Comparison of ENCODE assay signal across 5 worm cellular contexts in genomic region chrV:15890115-15890514, ce11.
TF ChIP-seq lines count a peak whose summit lies in the region.

No protein-coding gene starts in this region.

TF ChIP-seq in whole organism, L1 larva, 84 proteins besides CTCF, POLR2A, EP300 and RAD21:
- TF ChIP-seq irx-1 (tag; optimal IDR thresholded peaks at IDR 0.05; lab: Kevin White, UChicago) = no peak
- TF ChIP-seq elt-2 (tag; optimal IDR thresholded peaks at IDR 0.05; lab: Kevin White, UChicago) = peak; percentile 57

TF ChIP-seq in whole organism, L2 larva, 48 proteins besides CTCF, POLR2A, EP300 and RAD21:
- TF ChIP-seq fos-1 (tag; optimal IDR thresholded peaks at IDR 0.05; lab: Kevin White, UChicago) (peak; percentile 88), elt-3 (tag; optimal IDR thresholded peaks at IDR 0.05; lab: Kevin White, UChicago) (no peak), dmd-4 (tag; optimal IDR thresholded peaks at IDR 0.05; lab: Kevin White, UChicago) (no peak), nhr-25 (tag; optimal IDR thresholded peaks at IDR 0.05; lab: Kevin White, UChicago) (no peak), nhr-237 (tag; optimal IDR thresholded peaks at IDR 0.05; lab: Kevin White, UChicago) (no peak)

TF ChIP-seq in whole organism, L3 larva, 47 proteins besides CTCF, POLR2A, EP300 and RAD21:
- TF ChIP-seq pha-4 (tag; optimal IDR thresholded peaks at IDR 0.05; lab: Kevin White, UChicago) (peak; percentile 51), pqm-1 (tag; optimal IDR thresholded peaks at IDR 0.05; lab: Kevin White, UChicago) (peak; percentile 57), elt-2 (tag; optimal IDR thresholded peaks at IDR 0.05; lab: Kevin White, UChicago) (peak; percentile 72), mml-1 (tag; optimal IDR thresholded peaks at IDR 0.05; lab: Kevin White, UChicago) (no peak)

TF ChIP-seq in whole organism, L4 larva, 104 proteins besides CTCF, POLR2A, EP300 and RAD21:
- TF ChIP-seq daf-8 (GFP tag; IDR thresholded peaks at IDR 0.05; lab: Robert Waterston, UW) (no peak), daf-16 (GFP tag; optimal IDR thresholded peaks at IDR 0.05; lab: Kevin White, UChicago) (no peak), daf-16 (tag; optimal IDR thresholded peaks at IDR 0.05; lab: Kevin White, UChicago) (peak; percentile 78), nhr-28 (tag; optimal IDR thresholded peaks at IDR 0.05; lab: Kevin White, UChicago) (peak; percentile 60), sdz-12 (GFP tag; optimal IDR thresholded peaks at IDR 0.05; lab: Kevin White, UChicago) (no peak), hlh-11 (tag; optimal IDR thresholded peaks at IDR 0.05; lab: Kevin White, UChicago) (peak; percentile 18), nhr-77 (tag; optimal IDR thresholded peaks at IDR 0.05; lab: Kevin White, UChicago) (no peak), lim-7 (GFP tag; IDR thresholded peaks at IDR 0.05; lab: Robert Waterston, UW) (no peak), dmd-6 (GFP tag; IDR thresholded peaks at IDR 0.05; lab: Robert Waterston, UW) (peak; percentile 35; the same call in 1 of the 2 replicates), zip-11 (GFP tag; IDR thresholded peaks at IDR 0.05; lab: Robert Waterston, UW) (no peak), lin-1 (GFP tag; IDR thresholded peaks at IDR 0.05; lab: Robert Waterston, UW) (no peak), R02D3.7 (tag; optimal IDR thresholded peaks at IDR 0.05; lab: Kevin White, UChicago) (no peak)

TF ChIP-seq in whole organism, young adult, 124 proteins besides CTCF, POLR2A, EP300 and RAD21:
- TF ChIP-seq unc-62 (GFP tag; optimal IDR thresholded peaks at IDR 0.05; lab: Kevin White, UChicago) (no peak), F22D6.2 (tag; optimal IDR thresholded peaks at IDR 0.05; lab: Kevin White, UChicago) (no peak), ztf-22 (GFP tag; optimal IDR thresholded peaks at IDR 0.05; lab: Kevin White, UChicago) (no peak), tbp1 (GFP tag; optimal IDR thresholded peaks at IDR 0.05; lab: Kevin White, UChicago) (no peak), fkh-3 (tag; optimal IDR thresholded peaks at IDR 0.05; lab: Kevin White, UChicago) (no peak), ccch-3 (GFP tag; optimal IDR thresholded peaks at IDR 0.05; lab: Kevin White, UChicago) (no peak), madf-10 (tag; optimal IDR thresholded peaks at IDR 0.05; lab: Kevin White, UChicago) (no peak), F49E8.2 (tag; optimal IDR thresholded peaks at IDR 0.05; lab: Kevin White, UChicago; ENCODE audit: insufficient read depth) (no peak), lir-1 (GFP tag; conservative IDR thresholded peaks at IDR 0.05; lab: Robert Waterston, UW) (no peak), cebp-1 (GFP tag; IDR thresholded peaks at IDR 0.05; lab: Robert Waterston, UW) (no peak), cebp-1 (tag; optimal IDR thresholded peaks at IDR 0.05; lab: Kevin White, UChicago) (peak; percentile 28), attf-6 (GFP tag; IDR thresholded peaks at IDR 0.05; lab: Robert Waterston, UW) (no peak), T26A5.8 (tag; optimal IDR thresholded peaks at IDR 0.05; lab: Kevin White, UChicago) (no peak), nhr-120 (GFP tag; IDR thresholded peaks at IDR 0.05; lab: Robert Waterston, UW) (no peak), nhr-80 (tag; optimal IDR thresholded peaks at IDR 0.05; lab: Kevin White, UChicago) (peak; percentile 31), chd-7 (tag; optimal IDR thresholded peaks at IDR 0.05; lab: Kevin White, UChicago) (no peak)
TF ChIP-seq in whole organism, young adult: peak in this region for 2.
